Fruit fly (Drosophila melanogaster): Measurements from ENCODE around the gene Ccdc39.

The Ccdc39 gene

dm6 chr3R:4813172-4813716, 28.7 kb upstream of the Ccdc39 start (continued):
- TF ChIP-seq her (GFP tag; optimal IDR thresholded peaks at IDR 0.05): peak; percentile 40
- peak; percentile 65 for TF ChIP-seq CG10147 (GFP tag; optimal IDR thresholded peaks at IDR 0.05)
- TF ChIP-seq grau (tag; optimal IDR thresholded peaks at IDR 0.05): peak; percentile 42
- peak; percentile 74 for TF ChIP-seq onecut (GFP tag; IDR thresholded peaks at IDR 0.05)
- TF ChIP-seq CG11723 (GFP tag; optimal IDR thresholded peaks at IDR 0.05): peak; percentile 54
- TF ChIP-seq Rx (GFP tag; IDR thresholded peaks at IDR 0.05): no peak
- TF ChIP-seq zfh1 (GFP tag; IDR thresholded peaks at IDR 0.05): peak; percentile 77
- peak; percentile 86 for TF ChIP-seq CG14710 (tag; optimal IDR thresholded peaks at IDR 0.05)
- TF ChIP-seq Hsf (GFP tag; optimal IDR thresholded peaks at IDR 0.05): peak; percentile 5
- peak; percentile 58 for TF ChIP-seq sug (tag; optimal IDR thresholded peaks at IDR 0.05)
- no peak for TF ChIP-seq dmrt99B (tag; optimal IDR thresholded peaks at IDR 0.05)
- peak; percentile 67 for TF ChIP-seq CG9727 (GFP tag; optimal IDR thresholded peaks at IDR 0.05)
- TF ChIP-seq Doc3 (GFP tag; IDR thresholded peaks at IDR 0.05; ENCODE audit: partially characterized antibody): peak; percentile 50; the same call in 1 of the 3 replicates
- peak; percentile 77 for TF ChIP-seq MESR4 (GFP tag; optimal IDR thresholded peaks at IDR 0.05)
- TF ChIP-seq Dek (tag; optimal IDR thresholded peaks at IDR 0.05): no peak
- TF ChIP-seq unpg (GFP tag; optimal IDR thresholded peaks at IDR 0.05): peak; percentile 68
- TF ChIP-seq peb (GFP tag; IDR thresholded peaks at IDR 0.05): peak; percentile 19; the same call in 1 of the 2 replicates
- peak; percentile 87 for TF ChIP-seq kni (GFP tag; optimal IDR thresholded peaks at IDR 0.05)
- no peak for TF ChIP-seq lov (optimal IDR thresholded peaks at IDR 0.05)
- TF ChIP-seq lov (GFP tag; IDR thresholded peaks at IDR 0.05): peak; percentile 69; the same call in 1 of the 3 replicates
- TF ChIP-seq pan (optimal IDR thresholded peaks at IDR 0.05): no peak
- TF ChIP-seq pan (GFP tag; optimal IDR thresholded peaks at IDR 0.05 in 1 of 2, IDR thresholded peaks at IDR 0.05 in 1 of 2): peak in 1 of 2 experiments; percentile 54
- TF ChIP-seq Gug (GFP tag; IDR thresholded peaks at IDR 0.05): peak; percentile 73; the same call in 3 of the 4 replicates
- TF ChIP-seq CTCF (GFP tag; optimal IDR thresholded peaks at IDR 0.05): no peak
- TF ChIP-seq Pdp1 (GFP tag; optimal IDR thresholded peaks at IDR 0.05): peak in 1 of 2 experiments; percentile 60
- TF ChIP-seq Fer1 (GFP tag; optimal IDR thresholded peaks at IDR 0.05): peak; percentile 78
- no peak for TF ChIP-seq D19B (GFP tag; optimal IDR thresholded peaks at IDR 0.05)
- TF ChIP-seq en (GFP tag; optimal IDR thresholded peaks at IDR 0.05): peak; percentile 45
- TF ChIP-seq ssp (GFP tag; IDR thresholded peaks at IDR 0.05): peak; percentile 98
- no peak for TF ChIP-seq CG6765 (GFP tag; optimal IDR thresholded peaks at IDR 0.05)
- peak; percentile 68 for TF ChIP-seq CG2120 (GFP tag; optimal IDR thresholded peaks at IDR 0.05)
- peak; percentile 46 for TF ChIP-seq trem (tag; optimal IDR thresholded peaks at IDR 0.05)
- peak; percentile 68 for TF ChIP-seq vvl (GFP tag; IDR thresholded peaks at IDR 0.05)
- peak; percentile 43 for TF ChIP-seq D19A (tag; optimal IDR thresholded peaks at IDR 0.05)
- TF ChIP-seq dati (GFP tag; IDR thresholded peaks at IDR 0.05): no peak
- peak; percentile 34 for TF ChIP-seq CG30403 (GFP tag; optimal IDR thresholded peaks at IDR 0.05)
- TF ChIP-seq CG7786 (GFP tag; optimal IDR thresholded peaks at IDR 0.05): peak; percentile 17
- 0 out of 2 replicates have a peak, but pooled peaks have one; percentile 20 for TF ChIP-seq ap (GFP tag; IDR thresholded peaks at IDR 0.05)
- peak; percentile 50 for TF ChIP-seq pzg (GFP tag; optimal IDR thresholded peaks at IDR 0.05)
- TF ChIP-seq CrebB (tag; optimal IDR thresholded peaks at IDR 0.05): peak; percentile 72
- peak; percentile 69 for TF ChIP-seq caup (GFP tag; optimal IDR thresholded peaks at IDR 0.05; ENCODE audit: severe bottlenecking)
- TF ChIP-seq nerfin-2 (GFP tag; IDR thresholded peaks at IDR 0.05; ENCODE audit: partially characterized antibody): peak; percentile 41; the same call in 1 of the 2 replicates
- TF ChIP-seq CG34224 (GFP tag; IDR thresholded peaks at IDR 0.05; ENCODE audit: partially characterized antibody): peak; percentile 55; the same call in 1 of the 3 replicates
- TF ChIP-seq NFAT (GFP tag; IDR thresholded peaks at IDR 0.05): peak; percentile 38; the same call in 1 of the 2 replicates
- peak; percentile 59 for TF ChIP-seq Sry-β (GFP tag; optimal IDR thresholded peaks at IDR 0.05)
- peak; percentile 80 for TF ChIP-seq Ets97D (GFP tag; optimal IDR thresholded peaks at IDR 0.05)
- TF ChIP-seq CG2199 (GFP tag; IDR thresholded peaks at IDR 0.05): 0 out of 3 replicates have a peak, but pooled peaks have one; percentile 37
- peak; percentile 26 for TF ChIP-seq CG16863 (GFP tag; optimal IDR thresholded peaks at IDR 0.05)
- TF ChIP-seq CG17361 (GFP tag; IDR thresholded peaks at IDR 0.05): peak; percentile 66
- TF ChIP-seq CG6254 (GFP tag; optimal IDR thresholded peaks at IDR 0.05): peak; percentile 40
